Worm (Caenorhabditis elegans): ENCODE data around the gene K11H12.8.

K11H12.8 gene

ce11 chrIV:654526-655440 is at the start of gene K11H12.8, which contains the start of gene rpl-15:
Gene K11H12.8 (plus strand): TSS chrIV:655390.
Gene rpl-15 (minus strand): TSS chrIV:654576.
- TF ChIP-seq unc-62 (GFP tag; optimal IDR thresholded peaks at IDR 0.05), result peak; percentile 54

ce11 chrIV:605431-605830 is 49.8 kb upstream of the K11H12.8 start:
- no peak for TF ChIP-seq unc-62 (GFP tag; optimal IDR thresholded peaks at IDR 0.05)

- TF ChIP-seq unc-62 (GFP tag; optimal IDR thresholded peaks at IDR 0.05), result no peak
Measured at ce11 chrIV:606055-606454, 49.1 kb upstream of the K11H12.8 start, which contains the start of gene inx-18. Gene inx-18 (plus strand): TSS chrIV:606355.

ce11 chrIV:607628-608027 is 47.6 kb upstream of the K11H12.8 start:
- no peak for TF ChIP-seq unc-62 (GFP tag; optimal IDR thresholded peaks at IDR 0.05)

ce11 chrIV:613155-613554 is 42.0 kb upstream of the K11H12.8 start:
- no peak for TF ChIP-seq unc-62 (GFP tag; optimal IDR thresholded peaks at IDR 0.05)

- TF ChIP-seq unc-62 (GFP tag; optimal IDR thresholded peaks at IDR 0.05), result no peak
Measured at ce11 chrIV:615244-615643, 39.9 kb upstream of the K11H12.8 start, which contains the start of gene C18H7.1. Gene C18H7.1 (plus strand): TSS chrIV:615544.

- no peak for TF ChIP-seq unc-62 (GFP tag; optimal IDR thresholded peaks at IDR 0.05)
Measured at ce11 chrIV:619766-620165, 35.4 kb upstream of the K11H12.8 start.

- no peak for TF ChIP-seq unc-62 (GFP tag; optimal IDR thresholded peaks at IDR 0.05)
Measured at ce11 chrIV:620324-620723, 34.9 kb upstream of the K11H12.8 start.

ce11 chrIV:622989-623388 is 32.2 kb upstream of the K11H12.8 start:
- no peak for TF ChIP-seq unc-62 (GFP tag; optimal IDR thresholded peaks at IDR 0.05)

- TF ChIP-seq unc-62 (GFP tag; optimal IDR thresholded peaks at IDR 0.05), result no peak
Measured at ce11 chrIV:623876-624275, 31.3 kb upstream of the K11H12.8 start.

ce11 chrIV:625947-626548 is 29.1 kb upstream of the K11H12.8 start:
- no peak for TF ChIP-seq unc-62 (GFP tag; optimal IDR thresholded peaks at IDR 0.05)

ce11 chrIV:627237-627636 is 28.0 kb upstream of the K11H12.8 start, which contains the start of gene nhr-76:
Gene nhr-76 (plus strand): TSS chrIV:627537.
- TF ChIP-seq unc-62 (GFP tag; optimal IDR thresholded peaks at IDR 0.05), result no peak

- no peak for TF ChIP-seq unc-62 (GFP tag; optimal IDR thresholded peaks at IDR 0.05)
Measured at ce11 chrIV:630598-630997, 24.6 kb upstream of the K11H12.8 start.

ce11 chrIV:631869-632268 is 23.3 kb upstream of the K11H12.8 start:
- no peak for TF ChIP-seq unc-62 (GFP tag; optimal IDR thresholded peaks at IDR 0.05)

- TF ChIP-seq unc-62 (GFP tag; optimal IDR thresholded peaks at IDR 0.05), result no peak
Measured at ce11 chrIV:633565-633964, 21.6 kb upstream of the K11H12.8 start.

ce11 chrIV:639167-639566 is 16.0 kb upstream of the K11H12.8 start:
- no peak for TF ChIP-seq unc-62 (GFP tag; optimal IDR thresholded peaks at IDR 0.05)

- TF ChIP-seq unc-62 (GFP tag; optimal IDR thresholded peaks at IDR 0.05), result no peak
Measured at ce11 chrIV:643481-643880, 11.7 kb upstream of the K11H12.8 start.
